Fruit fly (Drosophila melanogaster) whole organism, embryonic: Measurements from ENCODE around the gene CG10694.
A peak's percentile ranks its signal among the peaks of the same experiment; 100 is the strongest.

Source experiments
- ATbp ChIP-seq: fragments of 200-800 bp; sonication (Bioruptor generic); optimal IDR thresholded peaks from 2 replicates; lab custom pipeline; 2017; ENCODE audit warnings: missing biosample characterization, mild to moderate bottlenecking, missing genetic modification characterization, missing genetic modification reagents
- Ada2b ChIP-seq: fragments of 200-800 bp; sonication (Bioruptor generic); IDR thresholded peaks from 2 replicates; pipeline ENCODE4 v1.3.6; 2022; ENCODE audit warnings: missing biosample characterization, missing genetic modification characterization
- Aef1 ChIP-seq: fragments of 200-800 bp; sonication (Bioruptor generic); IDR thresholded peaks from 3 replicates; pipeline ENCODE4 v1.3.6; 2022; ENCODE audit warnings: missing biosample characterization, missing genetic modification characterization
- B-H2 ChIP-seq: fragments of 200-800 bp; sonication (Bioruptor generic); optimal IDR thresholded peaks from 2 replicates; lab custom pipeline; 2018; ENCODE audit warnings: missing biosample characterization, mild to moderate bottlenecking, missing genetic modification characterization
- CG10565 ChIP-seq: fragments of 200-800 bp; sonication (Bioruptor generic); optimal IDR thresholded peaks from 3 replicates; lab custom pipeline; 2016; ENCODE audit warnings: missing biosample characterization, mild to moderate bottlenecking, missing genetic modification characterization
- CG12104 ChIP-seq: fragments of 200-800 bp; sonication (Bioruptor generic); optimal IDR thresholded peaks from 3 replicates; lab custom pipeline; 2016; ENCODE audit warnings: missing biosample characterization, missing genetic modification characterization
- CG12219 ChIP-seq: fragments of 200-800 bp; sonication (Bioruptor generic); optimal IDR thresholded peaks from 3 replicates; lab custom pipeline; 2018; ENCODE audit warnings: missing biosample characterization, mild to moderate bottlenecking, missing genetic modification characterization
- CG1233 ChIP-seq: fragments of 200-800 bp; sonication (Bioruptor generic); optimal IDR thresholded peaks from 4 replicates; lab custom pipeline; 2018; ENCODE audit warnings: missing biosample characterization, mild to moderate bottlenecking, missing genetic modification characterization
- CG12942 ChIP-seq: fragments of 200-800 bp; sonication (Bioruptor generic); optimal IDR thresholded peaks from 3 replicates; lab custom pipeline; 2016; ENCODE audit warnings: missing biosample characterization, missing genetic modification characterization
- CG13123 ChIP-seq: fragments of 200-800 bp; sonication (Bioruptor generic); optimal IDR thresholded peaks from 2 replicates; lab custom pipeline; 2016; ENCODE audit warnings: missing biosample characterization, missing genetic modification characterization
- CG18011 ChIP-seq: fragments of 200-800 bp; sonication (Bioruptor generic); optimal IDR thresholded peaks from 2 replicates; lab custom pipeline; 2017; ENCODE audit warnings: missing biosample characterization, missing genetic modification characterization, mild to moderate bottlenecking, moderate library complexity, missing genotype
- CG18599 ChIP-seq: fragments of 200-800 bp; sonication (Bioruptor generic); optimal IDR thresholded peaks from 3 replicates; lab custom pipeline; 2017; ENCODE audit warnings: missing biosample characterization, missing genetic modification characterization, mild to moderate bottlenecking, moderate library complexity, missing genetic modification reagents
- CG18619 ChIP-seq: fragments of 200-800 bp; sonication (Bioruptor generic); optimal IDR thresholded peaks from 3 replicates; lab custom pipeline; 2017; ENCODE audit warnings: missing biosample characterization, mild to moderate bottlenecking, missing genetic modification characterization
- CG2116 ChIP-seq: fragments of 200-800 bp; sonication (Bioruptor generic); optimal IDR thresholded peaks from 3 replicates; lab custom pipeline; 2018; ENCODE audit warnings: missing biosample characterization, mild to moderate bottlenecking, missing genetic modification characterization
- CG30403 ChIP-seq: fragments of 200-800 bp; sonication (Bioruptor generic); optimal IDR thresholded peaks from 3 replicates; lab custom pipeline; 2016; ENCODE audit warnings: missing biosample characterization, missing genetic modification characterization
- CG31441 ChIP-seq: fragments of 200-800 bp; sonication (Bioruptor generic); IDR thresholded peaks from 2 replicates; pipeline ENCODE4 v1.3.6; 2022; ENCODE audit warnings: missing biosample characterization, missing genetic modification characterization
- CG3407 ChIP-seq: fragments of 200-800 bp; sonication (Bioruptor generic); optimal IDR thresholded peaks from 2 replicates; lab custom pipeline; 2018; ENCODE audit warnings: missing biosample characterization, mild to moderate bottlenecking, missing genetic modification characterization
- CG3838 ChIP-seq: fragments of 200-800 bp; sonication (Bioruptor generic); optimal IDR thresholded peaks from 3 replicates; lab custom pipeline; 2016; ENCODE audit warnings: missing biosample characterization, missing genetic modification characterization
- CG4707 ChIP-seq: fragments of 200-800 bp; sonication (Bioruptor generic); optimal IDR thresholded peaks from 2 replicates; lab custom pipeline; 2018; ENCODE audit warnings: missing biosample characterization, mild to moderate bottlenecking, missing genetic modification characterization, moderate library complexity
- CG6175 ChIP-seq: fragments of 200-800 bp; sonication (Bioruptor generic); IDR thresholded peaks from 3 replicates; pipeline ENCODE4 v1.3.6; 2022; ENCODE audit warnings: missing biosample characterization, missing genetic modification characterization
- CG6254 ChIP-seq: fragments of 200-800 bp; sonication (Bioruptor generic); optimal IDR thresholded peaks from 3 replicates; lab custom pipeline; 2017; ENCODE audit warnings: mild to moderate bottlenecking, missing biosample characterization, missing genetic modification reagents, missing genetic modification characterization
- CG6689 ChIP-seq: fragments of 200-800 bp; sonication (Bioruptor generic); IDR thresholded peaks from 2 replicates; pipeline ENCODE4 v1.3.6; 2022; ENCODE audit warnings: missing biosample characterization, missing genetic modification characterization
- CG6813 ChIP-seq: fragments of 200-800 bp; sonication (Bioruptor generic); optimal IDR thresholded peaks from 2 replicates; lab custom pipeline; 2017; ENCODE audit warnings: missing biosample characterization, missing genetic modification characterization, mild to moderate bottlenecking, moderate library complexity, missing genetic modification reagents
- CG6854 ChIP-seq: fragments of 200-800 bp; sonication (Bioruptor generic); optimal IDR thresholded peaks from 3 replicates; lab custom pipeline; 2017; ENCODE audit warnings: missing biosample characterization, mild to moderate bottlenecking, missing genetic modification characterization
- CG7786 ChIP-seq: fragments of 200-800 bp; sonication (Bioruptor generic); optimal IDR thresholded peaks from 2 replicates; lab custom pipeline; 2016; ENCODE audit warnings: missing biosample characterization, missing genetic modification characterization
- CG8924 ChIP-seq: fragments of 200-800 bp; optimal IDR thresholded peaks from 3 replicates; lab custom pipeline; 2019; ENCODE audit warnings: missing biosample characterization, mild to moderate bottlenecking, missing genetic modification characterization, moderate library complexity
- CTCF ChIP-seq: fragments of 200-800 bp; sonication (Bioruptor generic); optimal IDR thresholded peaks from 2 replicates; lab custom pipeline; 2017; ENCODE audit warnings: missing biosample characterization, mild to moderate bottlenecking, missing genetic modification characterization, moderate library complexity
- Chrac-16 ChIP-seq: fragments of 200-800 bp; sonication (Bioruptor generic); optimal IDR thresholded peaks from 3 replicates; lab custom pipeline; 2016; ENCODE audit warnings: missing biosample characterization, missing genetic modification characterization
- E2f1 ChIP-seq: fragments of 200-800 bp; sonication (Bioruptor generic); IDR thresholded peaks from 2 replicates; pipeline ENCODE4 v1.3.6; 2022; ENCODE audit warnings: missing biosample characterization, missing genetic modification characterization
- Hmr ChIP-seq: fragments of 200-800 bp; sonication (Bioruptor generic); optimal IDR thresholded peaks from 3 replicates; lab custom pipeline; 2017; ENCODE audit warnings: mild to moderate bottlenecking, missing biosample characterization, missing genetic modification reagents, missing genetic modification characterization
- Ravus ChIP-seq: fragments of 200-800 bp; sonication (Bioruptor generic); IDR thresholded peaks from 2 replicates; pipeline ENCODE4 v1.3.6; 2022; ENCODE audit warnings: missing biosample characterization, missing genetic modification characterization
- chm ChIP-seq: fragments of 200-800 bp; sonication (Bioruptor generic); IDR thresholded peaks from 2 replicates; pipeline ENCODE4 v1.3.6; 2022; ENCODE audit warnings: missing biosample characterization, missing genetic modification characterization
- dan ChIP-seq: fragments of 200-800 bp; sonication (Bioruptor generic); IDR thresholded peaks from 2 replicates; pipeline ENCODE4 v1.3.6; 2022; ENCODE audit warnings: missing biosample characterization, missing genetic modification characterization
- ems ChIP-seq: fragments of 200-800 bp; sonication (Bioruptor generic); optimal IDR thresholded peaks from 3 replicates; lab custom pipeline; 2016; ENCODE audit warnings: missing biosample characterization, missing genetic modification characterization
- gce ChIP-seq: fragments of 200-800 bp; sonication (Bioruptor generic); IDR thresholded peaks from 3 replicates; pipeline ENCODE4 v1.3.6; 2022; ENCODE audit warnings: missing biosample characterization, missing genetic modification characterization
- gt ChIP-seq: fragments of 200-800 bp; sonication (Bioruptor generic); IDR thresholded peaks from 2 replicates; pipeline ENCODE4 v1.3.6; 2022; ENCODE audit warnings: missing biosample characterization, missing genetic modification characterization
- ind ChIP-seq: fragments of 200-800 bp; sonication (Bioruptor generic); optimal IDR thresholded peaks from 3 replicates; lab custom pipeline; 2016; ENCODE audit warnings: missing biosample characterization, missing genetic modification characterization
- jing ChIP-seq: fragments of 200-800 bp; sonication (Bioruptor generic); optimal IDR thresholded peaks from 2 replicates; lab custom pipeline; 2018; ENCODE audit warnings: missing biosample characterization, mild to moderate bottlenecking, missing genetic modification characterization
- jumu ChIP-seq: fragments of 200-800 bp; sonication (Bioruptor generic); optimal IDR thresholded peaks from 3 replicates; lab custom pipeline; 2016; ENCODE audit warnings: missing biosample characterization, missing genetic modification characterization
- ken ChIP-seq: fragments of 200-800 bp; sonication (Bioruptor generic); IDR thresholded peaks from 3 replicates; pipeline ENCODE4 v1.3.6; 2022; ENCODE audit warnings: missing biosample characterization, missing genetic modification characterization
- nerfin-1 ChIP-seq: fragments of 200-800 bp; sonication (Bioruptor generic); optimal IDR thresholded peaks from 3 replicates; lab custom pipeline; 2019; ENCODE audit warnings: missing biosample characterization, mild to moderate bottlenecking, missing genetic modification characterization, moderate library complexity
- oc ChIP-seq: fragments of 200-800 bp; sonication (Bioruptor generic); optimal IDR thresholded peaks from 2 replicates; lab custom pipeline; 2018; ENCODE audit warnings: missing biosample characterization, mild to moderate bottlenecking, missing genetic modification characterization, moderate library complexity
- pb ChIP-seq: fragments of 200-800 bp; sonication (Bioruptor generic); optimal IDR thresholded peaks from 3 replicates; lab custom pipeline; 2016; ENCODE audit warnings: missing biosample characterization, missing genetic modification characterization
- pnt ChIP-seq: fragments of 200-800 bp; sonication (Bioruptor generic); optimal IDR thresholded peaks from 3 replicates; lab custom pipeline; 2016; ENCODE audit warnings: missing biosample characterization, missing genetic modification characterization
- sc ChIP-seq, 3 experiments: fragments of >200 bp in 2 of 3; fragments of 200-800 bp in 1 of 3; sonication (Bioruptor generic) in 1 of 3; optimal IDR thresholded peaks; 2 replicates in 2 of 3; 3 replicates in 1 of 3; lab custom pipeline; 2017; ENCODE audit warnings: mild to moderate bottlenecking in 1 of 3, missing biosample characterization in 1 of 3, missing genetic modification characterization in 1 of 3, missing genetic modification reagents in 1 of 3
- sim ChIP-seq: fragments of 200-800 bp; sonication (Bioruptor generic); IDR thresholded peaks from 2 replicates; pipeline ENCODE4 v1.3.6; 2022; ENCODE audit warnings: missing biosample characterization, missing genetic modification characterization
- so ChIP-seq: fragments of 200-800 bp; sonication (Bioruptor generic); IDR thresholded peaks from 3 replicates; pipeline ENCODE4 v1.3.6; 2022; ENCODE audit warnings: missing biosample characterization, missing genetic modification characterization
- wdn ChIP-seq: fragments of 200-800 bp; sonication (Bioruptor generic); IDR thresholded peaks from 2 replicates; pipeline ENCODE4 v1.3.6; 2022; ENCODE audit warnings: missing biosample characterization, missing genetic modification characterization

Gene CG10694

dm6 chr3R:24099039-24100026 lies 7.9 kb upstream of the CG10694 start:
- peak; percentile 68; the same call in 2 of the 3 replicates for TF ChIP-seq ken (GFP tag; lab: Robert Waterston, UW)
- peak; percentile 56 for TF ChIP-seq CG12104 (GFP tag; lab: Kevin White, UChicago)
- peak; percentile 65 for TF ChIP-seq CG1233 (GFP tag; lab: Kevin White, UChicago)
- TF ChIP-seq CG12219 (GFP tag; lab: Kevin White, UChicago), result peak; percentile 75
- peak; percentile 64 for TF ChIP-seq Hmr (GFP tag; lab: Kevin White, UChicago)
- peak; percentile 71 for TF ChIP-seq jumu
- TF ChIP-seq Aef1 (GFP tag; lab: Robert Waterston, UW), result peak; percentile 85
- peak; percentile 35 for TF ChIP-seq CG2116
- peak; percentile 64 for TF ChIP-seq CG6813 (GFP tag; lab: Kevin White, UChicago)
- peak; percentile 80 for TF ChIP-seq CG6689 (GFP tag; lab: Robert Waterston, UW)
- TF ChIP-seq CG6254 (GFP tag; lab: Kevin White, UChicago), result peak; percentile 68
- TF ChIP-seq B-H2 (GFP tag; lab: Kevin White, UChicago), result no peak
- peak; percentile 72 for TF ChIP-seq CG12942 (GFP tag; lab: Kevin White, UChicago)
- peak; percentile 78 for TF ChIP-seq so (GFP tag; lab: Robert Waterston, UW)
- TF ChIP-seq pb (GFP tag; lab: Kevin White, UChicago), result peak; percentile 69
- peak; percentile 27 for TF ChIP-seq CG6854 (GFP tag; lab: Kevin White, UChicago)
- no peak for TF ChIP-seq CTCF (GFP tag; lab: Kevin White, UChicago)
- peak; percentile 45; the same call in 1 of the 2 replicates for TF ChIP-seq wdn (GFP tag; lab: Robert Waterston, UW)
- TF ChIP-seq dan (GFP tag; lab: Robert Waterston, UW), result no peak
- TF ChIP-seq gce (GFP tag; lab: Robert Waterston, UW), result peak; percentile 63; the same call in 2 of the 3 replicates
- peak; percentile 87 for TF ChIP-seq CG7786
- TF ChIP-seq chm, result peak; percentile 82
- TF ChIP-seq CG31441 (GFP tag; lab: Robert Waterston, UW), result peak; percentile 51
- peak; percentile 30 for TF ChIP-seq CG4707
- peak; percentile 82 for TF ChIP-seq ind (GFP tag; lab: Kevin White, UChicago)
- TF ChIP-seq CG8924, result peak; percentile 72
- peak; percentile 77 for TF ChIP-seq oc
- TF ChIP-seq ATbp, result peak; percentile 40
- no peak for TF ChIP-seq CG3838 (GFP tag; lab: Kevin White, UChicago)
- TF ChIP-seq Ada2b, result peak; percentile 89
- TF ChIP-seq sc (optimal IDR thresholded peaks at IDR 0.05; lab: Kevin White, UChicago), result no peak
- peak; percentile 60 for TF ChIP-seq sc (GFP tag; optimal IDR thresholded peaks at IDR 0.05; lab: Kevin White, UChicago)
- TF ChIP-seq gt (GFP tag; lab: Robert Waterston, UW), result 0 out of 2 replicates have a peak, but pooled peaks have one; percentile 17
- peak; percentile 81 for TF ChIP-seq E2f1
- peak; percentile 72 for TF ChIP-seq CG18619
- peak; percentile 72 for TF ChIP-seq jing
- peak; percentile 64 for TF ChIP-seq CG30403 (GFP tag; lab: Kevin White, UChicago)
- TF ChIP-seq Ravus (GFP tag; lab: Robert Waterston, UW), result peak; percentile 54; the same call in 1 of the 2 replicates
- TF ChIP-seq ems, result peak; percentile 70
- TF ChIP-seq CG3407, result peak; percentile 16
- 0 out of 2 replicates have a peak, but pooled peaks have one; percentile 54 for TF ChIP-seq sim (GFP tag; lab: Robert Waterston, UW)
- peak; percentile 80 for TF ChIP-seq CG18599 (GFP tag; lab: Kevin White, UChicago)
- TF ChIP-seq Chrac-16, result peak; percentile 80
- peak; percentile 64 for TF ChIP-seq CG13123
- no peak for TF ChIP-seq CG10565
- TF ChIP-seq nerfin-1 (tag; lab: Kevin White, UChicago), result peak; percentile 18
- peak; percentile 72 for TF ChIP-seq pnt (GFP tag; lab: Kevin White, UChicago)
- TF ChIP-seq CG6175 (GFP tag; lab: Robert Waterston, UW), result peak; percentile 58; the same call in 1 of the 3 replicates
- peak; percentile 64 for TF ChIP-seq CG18011 (GFP tag; lab: Kevin White, UChicago)
